Worm (Caenorhabditis elegans) whole organism, late embryonic: ENCODE data around the gene nlp-43.

ENCODE experiments used
- C38D4.7 ChIP-seq: fragments of 200-800 bp; sonication (Bioruptor generic); optimal IDR thresholded peaks from 2 replicates; lab custom pipeline; 2018; ENCODE audit warnings: mild to moderate bottlenecking, missing genetic modification characterization, moderate library complexity, missing compliant biosample characterization
- F13H6.1 ChIP-seq: sonication (generic microtip); optimal IDR thresholded peaks from 2 replicates; lab custom pipeline; 2016; ENCODE audit warnings: missing genetic modification characterization, missing compliant biosample characterization
- K02D7.2 ChIP-seq: sonication (generic microtip); optimal IDR thresholded peaks from 2 replicates; lab custom pipeline; 2017; ENCODE audit warnings: mild to moderate bottlenecking, missing genetic modification characterization, missing compliant biosample characterization
- K09A11.1 ChIP-seq: sonication (generic microtip); optimal IDR thresholded peaks from 2 replicates; lab custom pipeline; 2017; ENCODE audit warnings: antibody characterized with exemption, mild to moderate bottlenecking, missing genetic modification characterization, missing compliant biosample characterization; ENCODE audit not compliant: insufficient read depth
- Y22D7AL.16 ChIP-seq: sonication (generic microtip); optimal IDR thresholded peaks from 2 replicates; lab custom pipeline; 2016; ENCODE audit warnings: missing genetic modification characterization, missing compliant biosample characterization
- ahr-1 ChIP-seq: sonication (generic microtip); optimal IDR thresholded peaks from 2 replicates; lab custom pipeline; 2016; ENCODE audit warnings: missing genetic modification characterization, missing compliant biosample characterization
- ceh-22 ChIP-seq: sonication (generic microtip); optimal IDR thresholded peaks from 2 replicates; lab custom pipeline; 2017; ENCODE audit warnings: missing biosample characterization, missing genetic modification characterization
- ceh-24 ChIP-seq: sonication (generic microtip); optimal IDR thresholded peaks from 2 replicates; lab custom pipeline; 2016; ENCODE audit warnings: mild to moderate bottlenecking, missing genetic modification characterization, missing compliant biosample characterization
- ceh-31 ChIP-seq: sonication (generic microtip); optimal IDR thresholded peaks from 2 replicates; lab custom pipeline; 2016; ENCODE audit warnings: missing genetic modification characterization, missing compliant biosample characterization
- ceh-34 ChIP-seq: sonication (generic microtip); optimal IDR thresholded peaks from 2 replicates; lab custom pipeline; 2016; ENCODE audit warnings: mild to moderate bottlenecking, missing genetic modification characterization, missing compliant biosample characterization
- ceh-45 ChIP-seq: fragments of 200-800 bp; sonication (Bioruptor generic); IDR thresholded peaks from 2 replicates; pipeline ENCODE4 v1.3.6; 2022; ENCODE audit warnings: missing genetic modification reagents, missing genetic modification characterization, missing compliant biosample characterization
- ceh-48 ChIP-seq: sonication (generic microtip); optimal IDR thresholded peaks from 2 replicates; lab custom pipeline; 2016; ENCODE audit warnings: missing genetic modification characterization, inconsistent platforms, missing compliant biosample characterization
- che-1 ChIP-seq: sonication (generic microtip); optimal IDR thresholded peaks from 2 replicates; lab custom pipeline; 2016; ENCODE audit warnings: mild to moderate bottlenecking, missing genetic modification characterization, missing compliant biosample characterization
- elt-2 ChIP-seq: sonication (generic microtip); optimal IDR thresholded peaks from 2 replicates; lab custom pipeline; 2016; ENCODE audit warnings: missing genetic modification reagents, missing genetic modification characterization, missing compliant biosample characterization
- eyg-1 ChIP-seq: sonication (generic microtip); optimal IDR thresholded peaks from 2 replicates; lab custom pipeline; 2016; ENCODE audit warnings: missing genotype, missing genetic modification characterization, missing compliant biosample characterization
- fax-1 ChIP-seq: sonication (generic microtip); optimal IDR thresholded peaks from 2 replicates; lab custom pipeline; 2016; ENCODE audit warnings: missing genotype, missing genetic modification characterization, missing compliant biosample characterization
- fkh-10 ChIP-seq: fragments of 150-350 bp; optimal IDR thresholded peaks from 2 replicates; lab custom pipeline; 2014; ENCODE audit warnings: missing biosample characterization, missing genetic modification reagents, missing genetic modification characterization
- gmeb-2 ChIP-seq: sonication (generic microtip); optimal IDR thresholded peaks from 2 replicates; lab custom pipeline; 2016; ENCODE audit warnings: missing genetic modification characterization, inconsistent platforms, missing compliant biosample characterization
- hlh-15 ChIP-seq: sonication (generic microtip); optimal IDR thresholded peaks from 2 replicates; lab custom pipeline; 2016; ENCODE audit warnings: missing genetic modification characterization, missing compliant biosample characterization
- hlh-30 ChIP-seq: sonication (generic microtip); optimal IDR thresholded peaks from 2 replicates; lab custom pipeline; 2017; ENCODE audit warnings: antibody characterized with exemption, missing genetic modification characterization, missing compliant biosample characterization; ENCODE audit not compliant: insufficient read depth
- hlh-8 ChIP-seq: sonication (generic microtip); optimal IDR thresholded peaks from 2 replicates; lab custom pipeline; 2016; ENCODE audit warnings: missing genotype, missing genetic modification characterization, missing compliant biosample characterization
- lim-6 ChIP-seq: sonication (generic microtip); optimal IDR thresholded peaks from 2 replicates; lab custom pipeline; 2016; ENCODE audit warnings: missing genetic modification characterization, missing compliant biosample characterization
- lin-11 ChIP-seq: fragments of 200-800 bp; sonication (Bioruptor generic); optimal IDR thresholded peaks from 2 replicates; lab custom pipeline; 2018; ENCODE audit warnings: mild to moderate bottlenecking, missing genetic modification characterization, missing compliant biosample characterization
- madf-2 ChIP-seq: sonication (generic microtip); optimal IDR thresholded peaks from 2 replicates; lab custom pipeline; 2017; ENCODE audit warnings: missing genetic modification characterization, missing compliant biosample characterization
- mec-3 ChIP-seq: sonication (generic microtip); optimal IDR thresholded peaks from 2 replicates; lab custom pipeline; 2016; ENCODE audit warnings: borderline replicate concordance, missing genetic modification characterization, missing compliant biosample characterization
- nfya-1 ChIP-seq: sonication (generic microtip); optimal IDR thresholded peaks from 2 replicates; lab custom pipeline; 2017; ENCODE audit warnings: missing genetic modification characterization, mild to moderate bottlenecking, missing compliant biosample characterization, antibody characterized with exemption, moderate library complexity
- nhr-11 ChIP-seq: fragments of 150-350 bp; optimal IDR thresholded peaks from 2 replicates; lab custom pipeline; 2014; ENCODE audit warnings: missing biosample characterization, missing genetic modification characterization
- nhr-232 ChIP-seq: sonication (generic microtip); optimal IDR thresholded peaks from 2 replicates; lab custom pipeline; 2016; ENCODE audit warnings: missing genetic modification characterization, missing compliant biosample characterization
- npax-4 ChIP-seq: sonication (generic microtip); optimal IDR thresholded peaks from 2 replicates; lab custom pipeline; 2016; ENCODE audit warnings: missing genetic modification characterization, missing compliant biosample characterization
- odd-2 ChIP-seq: sonication (generic microtip); optimal IDR thresholded peaks from 2 replicates; lab custom pipeline; 2017; ENCODE audit warnings: antibody characterized with exemption, mild to moderate bottlenecking, missing genetic modification characterization, missing compliant biosample characterization
- pqm-1 ChIP-seq: sonication (generic microtip); optimal IDR thresholded peaks from 2 replicates; lab custom pipeline; 2016; ENCODE audit warnings: missing genetic modification characterization, missing compliant biosample characterization
- ref-2 ChIP-seq: sonication (generic microtip); optimal IDR thresholded peaks from 2 replicates; lab custom pipeline; 2016; ENCODE audit warnings: missing genetic modification characterization, missing compliant biosample characterization
- rnt-1 ChIP-seq: sonication (generic microtip); optimal IDR thresholded peaks from 2 replicates; lab custom pipeline; 2016; ENCODE audit warnings: missing genetic modification characterization, missing compliant biosample characterization
- sox-2 ChIP-seq: fragments of 200-800 bp; sonication (Bioruptor generic); IDR thresholded peaks from 2 replicates; pipeline ENCODE4 v1.3.6; 2022; ENCODE audit warnings: missing genetic modification reagents, missing genetic modification characterization, missing compliant biosample characterization
- sox-4 ChIP-seq: sonication (generic microtip); optimal IDR thresholded peaks from 2 replicates; lab custom pipeline; 2017; ENCODE audit warnings: mild to moderate bottlenecking, missing genetic modification characterization, inconsistent platforms, missing compliant biosample characterization
- syd-9 ChIP-seq: sonication (generic microtip); optimal IDR thresholded peaks from 2 replicates; lab custom pipeline; 2016; ENCODE audit warnings: mild to moderate bottlenecking, missing genetic modification characterization, moderate library complexity, missing compliant biosample characterization
- ttx-3 ChIP-seq: sonication (generic microtip); optimal IDR thresholded peaks from 2 replicates; lab custom pipeline; 2016; ENCODE audit warnings: missing genetic modification reagents, missing genetic modification characterization, missing compliant biosample characterization
- unc-55 ChIP-seq: sonication (generic microtip); optimal IDR thresholded peaks from 2 replicates; lab custom pipeline; 2017; ENCODE audit warnings: missing biosample characterization, missing genetic modification reagents, missing genetic modification characterization
- unc-86 ChIP-seq: sonication (generic microtip); optimal IDR thresholded peaks from 2 replicates; lab custom pipeline; 2016; ENCODE audit warnings: missing genetic modification characterization, missing compliant biosample characterization
- zip-5 ChIP-seq: sonication (generic microtip); optimal IDR thresholded peaks from 2 replicates; lab custom pipeline; 2016; ENCODE audit warnings: missing genetic modification characterization, missing compliant biosample characterization
- ztf-16 ChIP-seq: sonication (generic microtip); optimal IDR thresholded peaks from 2 replicates; lab custom pipeline; 2017; ENCODE audit warnings: missing genetic modification characterization, missing compliant biosample characterization

Gene nlp-43

DNA sequence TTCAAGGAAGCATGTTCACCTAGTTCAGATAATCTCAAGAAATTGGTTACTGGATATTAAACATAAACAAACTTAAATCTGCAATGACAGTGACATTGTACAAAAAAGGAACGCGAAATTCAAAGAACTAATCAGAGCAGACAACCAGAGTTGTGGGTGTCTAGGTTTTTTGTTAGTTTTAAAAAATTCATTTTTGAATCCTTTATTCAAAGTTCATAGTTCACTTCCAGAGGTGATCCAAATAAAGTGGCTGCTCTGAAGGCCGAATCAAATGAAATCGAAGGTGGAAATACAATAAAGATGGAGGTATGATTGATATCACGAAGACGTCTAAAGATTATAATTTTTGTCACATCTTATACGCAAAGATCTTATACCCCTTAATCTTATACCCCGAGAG, 32.2 kb downstream of the nlp-43 start, which contains the start of gene ttbk-6:
Gene ttbk-6, plus strand, starts transcription at position 301 of the 400 bp plus-strand sequence.
- TF ChIP-seq K09A11.1 (tag; lab: Kevin White, UChicago) (no peak), ztf-16 (tag; lab: Kevin White, UChicago) (no peak), npax-4 (no peak), pqm-1 (tag; lab: Kevin White, UChicago) (no peak), ahr-1 (tag; lab: Kevin White, UChicago) (no peak), madf-2 (tag; lab: Kevin White, UChicago) (no peak), gmeb-2 (tag; lab: Kevin White, UChicago) (no peak), fax-1 (tag; lab: Kevin White, UChicago) (no peak), nfya-1 (tag; lab: Kevin White, UChicago) (no peak), elt-2 (tag; lab: Kevin White, UChicago) (no peak), che-1 (tag; lab: Kevin White, UChicago) (no peak), nhr-11 (no peak), lim-6 (no peak), C38D4.7 (GFP tag; lab: Kevin White, UChicago) (no peak), syd-9 (tag; lab: Kevin White, UChicago) (no peak), ttx-3 (tag; lab: Kevin White, UChicago) (no peak), ceh-48 (no peak), sox-4 (no peak)

DNA sequence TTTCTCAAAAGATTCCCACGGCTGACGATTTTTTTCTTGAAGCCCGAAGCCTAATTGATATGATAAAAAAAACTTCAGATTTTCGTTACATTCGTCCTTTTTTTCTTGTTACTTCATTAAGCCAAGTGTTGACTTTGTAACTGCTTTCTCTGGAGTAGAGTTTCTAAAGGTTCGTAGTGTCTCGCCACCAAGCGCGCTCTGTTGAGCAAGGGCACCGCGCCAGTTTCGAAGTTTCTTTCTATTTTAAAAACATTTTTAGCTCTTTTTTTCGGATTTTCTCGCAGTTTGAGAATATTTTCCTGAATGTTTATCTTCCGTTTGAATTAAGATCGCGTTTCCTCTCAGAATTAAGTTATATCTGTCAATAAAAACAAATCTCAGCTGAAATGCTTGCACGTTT, 34.4 kb downstream of the nlp-43 start:
- TF ChIP-seq K02D7.2 (tag; lab: Kevin White, UChicago) (no peak), hlh-8 (tag; lab: Kevin White, UChicago) (no peak), lin-11 (tag; lab: Kevin White, UChicago) (no peak), fkh-10 (GFP tag; lab: Kevin White, UChicago) (no peak), lim-6 (no peak), unc-55 (GFP tag; lab: Kevin White, UChicago) (no peak), ceh-22 (no peak), hlh-30 (tag; lab: Kevin White, UChicago) (no peak), mec-3 (tag; lab: Kevin White, UChicago) (no peak), hlh-15 (tag; lab: Kevin White, UChicago) (no peak), ceh-31 (tag; lab: Kevin White, UChicago) (no peak), elt-2 (tag; lab: Kevin White, UChicago) (no peak)

DNA sequence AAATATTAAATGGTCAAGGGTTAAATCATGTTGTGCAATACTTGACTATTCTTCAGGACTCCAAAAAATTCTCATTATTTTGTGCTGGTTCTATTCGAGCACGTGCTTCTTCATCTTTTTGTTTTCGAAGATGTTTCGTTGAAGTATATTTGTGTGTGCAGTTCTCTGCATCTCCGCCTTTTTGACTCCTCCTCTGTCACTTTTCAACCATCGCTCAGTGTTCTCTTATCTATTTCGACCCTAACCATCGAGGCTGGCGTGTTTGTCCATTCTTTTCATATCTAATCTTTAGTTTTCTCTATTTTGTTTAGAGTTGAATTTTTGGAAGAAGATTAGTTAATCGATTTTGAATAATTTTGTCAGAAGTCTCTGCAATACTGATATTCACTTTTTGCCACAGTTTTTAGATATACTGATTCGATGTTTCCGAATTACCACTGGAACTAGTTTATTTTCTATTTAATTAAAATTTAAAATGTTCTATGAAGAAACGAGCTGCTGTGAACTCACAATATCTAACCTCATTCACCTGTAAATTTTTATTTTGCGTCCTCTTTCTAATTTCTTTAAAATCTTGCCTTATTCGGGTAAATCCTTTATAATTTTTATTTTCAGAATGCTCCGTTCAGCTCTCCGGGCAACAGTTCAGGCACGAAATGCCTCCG, 35.1 kb downstream of the nlp-43 start, which contains the start of gene alh-1:
Gene alh-1, plus strand, starts transcription at position 615 of the 665 bp plus-strand sequence.
- no peak for TF ChIP-seq ceh-34
- TF ChIP-seq elt-2 (tag; lab: Kevin White, UChicago), result peak; percentile 61

DNA sequence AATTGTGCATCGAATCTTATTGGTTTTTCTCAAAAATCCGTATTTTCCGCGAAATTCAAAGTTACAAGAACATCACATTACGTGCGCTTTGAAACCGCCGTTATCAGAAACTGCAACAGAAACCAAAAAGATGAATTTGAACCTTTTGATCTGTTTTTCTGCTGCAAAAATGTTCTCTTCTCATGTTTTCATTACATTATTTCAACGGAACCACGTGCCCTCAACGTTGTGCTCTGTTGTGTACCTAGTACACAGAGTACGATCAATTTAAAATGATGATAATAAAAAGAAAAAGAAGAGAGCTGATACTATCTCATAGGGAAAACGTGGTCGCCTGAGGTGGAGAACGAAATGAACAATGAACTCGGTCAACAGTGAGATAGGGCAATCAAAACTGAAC, 35.9 kb downstream of the nlp-43 start:
- TF ChIP-seq rnt-1 (tag; lab: Kevin White, UChicago) (no peak), elt-2 (tag; lab: Kevin White, UChicago) (peak; percentile 15)
- TF ChIP-seq, all 69 proteins: peak for 1

DNA sequence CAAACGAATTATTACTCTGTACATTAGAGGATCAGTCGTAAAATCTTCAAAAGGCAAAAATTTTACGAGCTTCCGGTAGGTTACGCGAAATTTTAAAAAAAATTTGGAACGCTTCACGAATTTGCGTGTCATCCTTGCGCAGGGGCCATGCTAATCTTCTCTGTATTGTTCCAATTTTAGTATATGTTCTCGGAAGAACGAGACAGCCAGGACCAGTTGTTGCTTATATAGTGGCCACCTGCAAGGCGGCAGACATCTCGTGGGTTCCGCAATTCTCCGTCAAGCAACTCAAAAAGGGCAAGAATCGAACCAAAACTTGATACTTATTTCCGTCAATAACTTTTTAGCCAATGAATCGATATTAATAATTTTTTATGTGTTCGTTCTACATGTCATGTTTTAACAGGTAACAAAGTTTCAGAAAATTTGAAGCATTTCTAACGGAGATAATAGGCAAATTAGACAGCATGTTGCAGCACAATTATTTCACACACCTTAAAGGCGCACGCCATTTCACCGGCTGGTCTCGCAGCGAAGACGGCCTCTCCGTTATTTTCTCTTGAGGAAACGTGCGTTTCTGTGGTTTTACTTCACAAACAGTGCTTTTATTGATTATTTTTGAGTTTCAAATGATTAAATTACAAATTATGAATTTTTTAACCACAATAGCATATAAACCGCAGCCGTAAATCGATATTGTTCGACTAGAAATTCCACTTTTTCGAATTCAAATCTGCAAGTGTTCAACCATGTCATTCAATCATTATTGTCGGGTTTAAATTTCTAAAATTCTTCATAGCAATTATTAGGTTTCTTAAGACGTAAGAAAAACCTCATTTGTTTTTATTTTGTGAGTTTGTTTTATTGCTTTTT, 38.7 kb downstream of the nlp-43 start:
- TF ChIP-seq odd-2 (no peak), K09A11.1 (tag; lab: Kevin White, UChicago) (no peak), fkh-10 (GFP tag; lab: Kevin White, UChicago) (no peak), syd-9 (tag; lab: Kevin White, UChicago) (no peak), ahr-1 (tag; lab: Kevin White, UChicago) (peak; percentile 15), ref-2 (tag; lab: Kevin White, UChicago) (peak; percentile 75), unc-86 (tag; lab: Kevin White, UChicago) (peak; percentile 57), ceh-34 (peak; percentile 44), ceh-45 (GFP tag; lab: Robert Waterston, UW) (peak; percentile 71), zip-5 (tag; lab: Kevin White, UChicago) (peak; percentile 72), sox-2 (GFP tag; lab: Robert Waterston, UW) (peak; percentile 60), lim-6 (peak; percentile 5), Y22D7AL.16 (tag; lab: Kevin White, UChicago) (peak; percentile 28), F13H6.1 (tag; lab: Kevin White, UChicago) (no peak), nhr-232 (tag; lab: Kevin White, UChicago) (peak; percentile 57), eyg-1 (tag; lab: Kevin White, UChicago) (no peak), lin-11 (tag; lab: Kevin White, UChicago) (peak; percentile 49), ttx-3 (tag; lab: Kevin White, UChicago) (peak; percentile 54), ceh-24 (peak; percentile 54)
